Worm (Caenorhabditis elegans) whole organism, L1 larva: ENCODE results near the gene T28C6.11.
A peak's percentile ranks its signal among the peaks of the same experiment; 100 is the strongest.

Experiments used
- ceh-63 ChIP-seq: fragments of 200-800 bp; sonication (Bioruptor generic); optimal IDR thresholded peaks from 2 replicates; lab custom pipeline; 2018; ENCODE audit warnings: mild to moderate bottlenecking, missing genetic modification characterization, missing compliant biosample characterization
- ceh-8 ChIP-seq: fragments of 200-800 bp; sonication (Bioruptor generic); optimal IDR thresholded peaks from 2 replicates; lab custom pipeline; 2018; ENCODE audit warnings: mild to moderate bottlenecking, missing genetic modification characterization, moderate library complexity, missing compliant biosample characterization
- ceh-82 ChIP-seq, 3 experiments: fragments of 150-350 bp in 1 of 3; sonication (generic microtip) in 2 of 3; optimal IDR thresholded peaks; 2 replicates each; lab custom pipeline; 2014 to 2017; ENCODE audit warnings: missing biosample characterization in 3 of 3, missing genetic modification characterization in 3 of 3
- ceh-88 ChIP-seq: fragments of 200-800 bp; sonication (Bioruptor generic); IDR thresholded peaks from 2 replicates; pipeline ENCODE4 v1.3.6; 2022; ENCODE audit warnings: missing genetic modification characterization, missing compliant biosample characterization
- efl-1 ChIP-seq, 4 experiments: fragments of 150-350 bp; optimal IDR thresholded peaks in 3 of 4; peaks in 1 of 4; 1 replicate in 1 of 4; 2 replicates in 3 of 4; lab custom pipeline; 2014; ENCODE audit warnings: missing biosample characterization in 2 of 4, missing genetic modification characterization in 2 of 4, missing genetic modification reagents in 2 of 4
- elt-2 ChIP-seq: sonication (generic microtip); optimal IDR thresholded peaks from 2 replicates; lab custom pipeline; 2016; ENCODE audit warnings: missing genetic modification characterization, mild to moderate bottlenecking, inconsistent platforms, missing compliant biosample characterization, missing genetic modification reagents
- fkh-4 ChIP-seq: sonication (generic microtip); optimal IDR thresholded peaks from 2 replicates; lab custom pipeline; 2016; ENCODE audit warnings: missing compliant biosample characterization, missing genetic modification characterization, borderline replicate concordance
- fos-1 ChIP-seq: fragments of 150-350 bp; optimal IDR thresholded peaks from 2 replicates; lab custom pipeline; 2014; ENCODE audit warnings: missing biosample characterization, missing genetic modification characterization
- grh-1 ChIP-seq: fragments of 200-800 bp; sonication (Bioruptor generic); IDR thresholded peaks from 2 replicates; pipeline ENCODE4 v1.3.6; 2022; ENCODE audit warnings: missing genetic modification reagents, missing genetic modification characterization, missing compliant biosample characterization
- hlh-17 ChIP-seq: fragments of 200-800 bp; sonication (Bioruptor generic); optimal IDR thresholded peaks from 2 replicates; lab custom pipeline; 2018; ENCODE audit warnings: missing genetic modification characterization, mild to moderate bottlenecking, missing compliant biosample characterization, moderate library complexity, borderline replicate concordance
- hlh-4 ChIP-seq: sonication (generic microtip); optimal IDR thresholded peaks from 2 replicates; lab custom pipeline; 2016; ENCODE audit warnings: mild to moderate bottlenecking, missing genetic modification characterization, missing compliant biosample characterization
- hpl-2 ChIP-seq: fragments of 150-350 bp; optimal IDR thresholded peaks from 2 replicates; lab custom pipeline; 2014; ENCODE audit warnings: missing biosample characterization, missing genetic modification reagents, missing genetic modification characterization
- isw-1 ChIP-seq: fragments of 200-800 bp; sonication (Bioruptor generic); IDR thresholded peaks from 2 replicates; pipeline ENCODE4 v1.3.6; 2022; ENCODE audit warnings: missing genetic modification characterization, missing compliant biosample characterization
- lin-35 ChIP-seq, 2 experiments: fragments of 150-350 bp; optimal IDR thresholded peaks; 2 replicates each; lab custom pipeline; 2014; ENCODE audit warnings: missing biosample characterization in 2 of 2, missing genetic modification characterization in 2 of 2, missing genetic modification reagents in 2 of 2
- lir-3 ChIP-seq: sonication (generic microtip); optimal IDR thresholded peaks from 2 replicates; lab custom pipeline; 2016; ENCODE audit warnings: mild to moderate bottlenecking, missing genetic modification characterization, moderate library complexity, missing compliant biosample characterization; ENCODE audit not compliant: poor library complexity
- lsy-2 ChIP-seq, 2 experiments: fragments of 150-350 bp; optimal IDR thresholded peaks; 2 replicates each; lab custom pipeline; 2014; ENCODE audit warnings: missing biosample characterization in 2 of 2, missing genetic modification characterization in 2 of 2
- mab-9 ChIP-seq: fragments of 200-800 bp; sonication (Bioruptor generic); IDR thresholded peaks from 2 replicates; pipeline ENCODE4 v1.3.6; 2022; ENCODE audit warnings: missing genetic modification reagents, missing genetic modification characterization, missing compliant biosample characterization
- mdl-1 ChIP-seq, 2 experiments: fragments of 150-350 bp; optimal IDR thresholded peaks; 2 replicates each; lab custom pipeline; 2014 to 2017; ENCODE audit warnings: missing biosample characterization in 2 of 2, missing genetic modification characterization in 2 of 2, inconsistent platforms in 1 of 2
- mef-2 ChIP-seq: fragments of 150-350 bp; optimal IDR thresholded peaks from 2 replicates; lab custom pipeline; 2014; ENCODE audit warnings: missing biosample characterization, missing genetic modification characterization
- nhr-28 ChIP-seq: fragments of 150-350 bp; optimal IDR thresholded peaks from 2 replicates; lab custom pipeline; 2014; ENCODE audit warnings: missing biosample characterization, missing genetic modification characterization
- nhr-84 ChIP-seq: sonication (generic microtip); optimal IDR thresholded peaks from 2 replicates; lab custom pipeline; 2017; ENCODE audit warnings: missing biosample characterization, missing genetic modification characterization
- nhr-85 ChIP-seq: sonication (generic microtip); peaks from one replicate; lab custom pipeline; 2016; ENCODE audit warnings: missing genetic modification characterization, inconsistent platforms, missing compliant biosample characterization
- nhr-90 ChIP-seq: sonication (generic microtip); optimal IDR thresholded peaks from 2 replicates; lab custom pipeline; 2016; ENCODE audit warnings: mild to moderate bottlenecking, missing genetic modification characterization, missing compliant biosample characterization; ENCODE audit not compliant: poor library complexity
- pax-3 ChIP-seq: fragments of 200-800 bp; sonication (Bioruptor generic); optimal IDR thresholded peaks from 2 replicates; lab custom pipeline; 2018; ENCODE audit warnings: mild to moderate bottlenecking, missing genetic modification characterization, moderate library complexity, missing compliant biosample characterization
- sptf-1 ChIP-seq: fragments of 150-350 bp; optimal IDR thresholded peaks from 2 replicates; lab custom pipeline; 2014; ENCODE audit warnings: missing biosample characterization, missing genetic modification characterization
- swsn-7 ChIP-seq: sonication (generic microtip); optimal IDR thresholded peaks from 2 replicates; lab custom pipeline; 2016; ENCODE audit warnings: missing genetic modification characterization, missing compliant biosample characterization
- tbx-2 ChIP-seq: sonication (generic microtip); optimal IDR thresholded peaks from 2 replicates; lab custom pipeline; 2016; ENCODE audit warnings: missing genetic modification characterization, missing compliant biosample characterization
- tlp-1 ChIP-seq: fragments of 150-350 bp; optimal IDR thresholded peaks from 2 replicates; lab custom pipeline; 2014; ENCODE audit warnings: missing biosample characterization, missing genetic modification characterization
- unc-98 ChIP-seq: fragments of 200-800 bp; sonication (Bioruptor generic); IDR thresholded peaks from 2 replicates; pipeline ENCODE4 v1.3.6; 2022; ENCODE audit warnings: missing genetic modification characterization, missing compliant biosample characterization
- zip-4 ChIP-seq: fragments of 200-800 bp; sonication (Bioruptor generic); optimal IDR thresholded peaks from 2 replicates; lab custom pipeline; 2018; ENCODE audit warnings: mild to moderate bottlenecking, missing genetic modification characterization, moderate library complexity, missing compliant biosample characterization
- ztf-11 ChIP-seq, 2 experiments: sonication (generic microtip); optimal IDR thresholded peaks; 2 replicates each; lab custom pipeline; 2016 to 2017; ENCODE audit warnings: missing genetic modification characterization in 2 of 2, missing biosample characterization in 1 of 2, missing compliant biosample characterization in 1 of 2

T28C6.11 gene

ce11 chrIV:8840161-8840765 lies at the start of gene T28C6.11, which contains the start of gene T11B7.1:
TSS of gene T28C6.11 (minus strand) at chrIV:8840261.
TSS of gene T11B7.1 (plus strand) at chrIV:8840715.
- no peak for TF ChIP-seq mdl-1 (tag; optimal IDR thresholded peaks at IDR 0.05; lab: Kevin White, UChicago)

ce11 chrIV:8888525-8889026 lies 48.5 kb upstream of the T28C6.11 start, which contains the start of gene oma-1:
TSS of gene oma-1 (plus strand) at chrIV:8888976.
- peak; percentile 35 for TF ChIP-seq nhr-85 (tag; lab: Kevin White, UChicago)
- no peak for TF ChIP-seq hlh-17
- no peak for TF ChIP-seq fos-1 (tag; lab: Kevin White, UChicago)

- TF ChIP-seq isw-1 (GFP tag; lab: Robert Waterston, UW) (no peak), lin-35 (GFP tag; optimal IDR thresholded peaks at IDR 0.05; lab: Kevin White, UChicago) (no peak), efl-1 (optimal IDR thresholded peaks at IDR 0.05; lab: Kevin White, UChicago) (no peak), efl-1 (GFP tag; optimal IDR thresholded peaks at IDR 0.05 in 1 of 2; lab: Kevin White, UChicago) (no peak), swsn-7 (no peak), hpl-2 (GFP tag; lab: Kevin White, UChicago) (no peak), fkh-4 (tag; lab: Kevin White, UChicago) (no peak), ceh-88 (GFP tag; lab: Robert Waterston, UW) (no peak), grh-1 (GFP tag; lab: Robert Waterston, UW) (no peak), lsy-2 (tag; optimal IDR thresholded peaks at IDR 0.05; lab: Kevin White, UChicago) (no peak), nhr-84 (no peak)
These were observed 46.2 kb upstream of the T28C6.11 start, which contains the start of gene C09G9.5 for ce11 chrIV:8886228-8886627. TSS of gene C09G9.5 (plus strand) at chrIV:8886528.

DNA sequence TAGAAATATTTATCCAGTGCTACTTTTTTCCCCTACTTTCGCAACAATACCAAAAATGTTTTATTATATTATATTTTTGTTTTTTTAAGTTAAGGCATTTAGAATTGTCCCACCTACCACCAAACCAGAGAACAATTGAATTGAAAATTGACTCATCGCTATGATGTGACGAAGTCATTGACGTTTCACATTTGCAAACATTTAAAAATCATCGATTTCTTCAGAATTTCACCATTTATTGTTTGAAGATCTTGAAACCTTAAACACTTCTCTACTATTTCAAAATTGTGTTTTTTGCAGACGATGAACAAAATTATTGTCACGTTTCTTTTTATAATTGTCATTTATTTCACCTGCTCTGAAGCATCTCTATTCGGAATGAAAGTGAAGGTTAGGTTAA lies 41.1 kb upstream of the T28C6.11 start, which contains the start of gene C09G9.8:
TSS of gene C09G9.8 (plus strand) at position 301 of the 400 bp plus-strand sequence.
- no peak for TF ChIP-seq lir-3 (tag; lab: Kevin White, UChicago)
- TF ChIP-seq ztf-11 (tag; optimal IDR thresholded peaks at IDR 0.05; lab: Kevin White, UChicago) = no peak
- TF ChIP-seq pax-3 (tag; lab: Kevin White, UChicago) = no peak
- no peak for TF ChIP-seq tlp-1 (tag; lab: Kevin White, UChicago)
- TF ChIP-seq mdl-1 (tag; optimal IDR thresholded peaks at IDR 0.05; lab: Kevin White, UChicago) = no peak
- TF ChIP-seq nhr-90 (tag; lab: Kevin White, UChicago) = no peak
- TF ChIP-seq ceh-63 = no peak
- TF ChIP-seq zip-4 = no peak
- no peak for TF ChIP-seq tbx-2 (tag; lab: Kevin White, UChicago)
- TF ChIP-seq lsy-2 (tag; optimal IDR thresholded peaks at IDR 0.05; lab: Kevin White, UChicago) = no peak
- TF ChIP-seq hlh-4 (tag; lab: Kevin White, UChicago) = no peak
- no peak for TF ChIP-seq nhr-28

DNA sequence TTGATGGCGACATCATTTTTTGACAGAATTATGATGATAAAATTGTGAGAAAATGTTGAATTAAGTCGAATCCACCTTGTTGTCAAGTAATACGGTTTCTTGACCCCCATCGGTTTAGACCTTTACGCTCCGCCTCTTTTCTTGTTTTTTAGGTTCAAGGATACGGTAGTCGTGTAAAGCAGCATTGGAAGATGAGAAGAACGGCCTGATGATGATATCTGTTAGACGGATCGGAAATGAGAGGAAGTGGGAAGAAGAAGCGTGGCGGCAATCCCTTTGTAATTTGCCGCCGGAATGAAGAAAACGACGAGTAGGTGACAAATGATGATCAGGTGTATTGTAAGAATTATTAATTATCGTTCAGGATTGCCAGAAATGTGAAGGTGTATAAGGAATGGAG lies 39.7 kb upstream of the T28C6.11 start, which contains the start of gene npax-4:
TSS of gene npax-4 (minus strand) at position 101 of the 400 bp plus-strand sequence.
- TF ChIP-seq ceh-82 (tag; optimal IDR thresholded peaks at IDR 0.05; lab: Kevin White, UChicago) = no peak
- no peak for TF ChIP-seq hlh-17
- TF ChIP-seq lsy-2 (tag; optimal IDR thresholded peaks at IDR 0.05; lab: Kevin White, UChicago) = no peak
- TF ChIP-seq zip-4 = no peak
- TF ChIP-seq mab-9 (GFP tag; lab: Robert Waterston, UW) = no peak
- no peak for TF ChIP-seq elt-2 (tag; lab: Kevin White, UChicago)
- no peak for TF ChIP-seq mef-2 (tag; lab: Kevin White, UChicago)
- TF ChIP-seq sptf-1 (tag; lab: Kevin White, UChicago) = no peak
- TF ChIP-seq fos-1 (tag; lab: Kevin White, UChicago) = no peak
- no peak for TF ChIP-seq nhr-90 (tag; lab: Kevin White, UChicago)
- TF ChIP-seq nhr-28 = no peak
- TF ChIP-seq ceh-8 (GFP tag; lab: Kevin White, UChicago) = no peak
- TF ChIP-seq mdl-1 (tag; optimal IDR thresholded peaks at IDR 0.05; lab: Kevin White, UChicago) = no peak
- TF ChIP-seq unc-98 (GFP tag; lab: Robert Waterston, UW) = no peak
- no peak for TF ChIP-seq ceh-63
